Worm (Caenorhabditis elegans): ENCODE results near the gene picd-1.

- TF ChIP-seq ama-1 (optimal IDR thresholded peaks at IDR 0.05) (no peak), nhr-6 (tag; optimal IDR thresholded peaks at IDR 0.05) (no peak), nhr-237 (tag; optimal IDR thresholded peaks at IDR 0.05) (no peak), lin-13 (GFP tag; optimal IDR thresholded peaks at IDR 0.05) (no peak), ZK546.5 (tag; optimal IDR thresholded peaks at IDR 0.05) (no peak), ztf-4 (tag; optimal IDR thresholded peaks at IDR 0.05) (no peak), nhr-12 (tag; optimal IDR thresholded peaks at IDR 0.05) (no peak), sma-3 (GFP tag; optimal IDR thresholded peaks at IDR 0.05) (no peak), fos-1 (tag; optimal IDR thresholded peaks at IDR 0.05) (no peak), zag-1 (tag; optimal IDR thresholded peaks at IDR 0.05) (no peak), unc-55 (GFP tag; optimal IDR thresholded peaks at IDR 0.05) (no peak), egl-27 (tag; optimal IDR thresholded peaks at IDR 0.05) (no peak), skn-1 (tag; optimal IDR thresholded peaks at IDR 0.05) (no peak)
These were observed 34.0 kb downstream of the picd-1 start, which contains the start of gene W03F9.9 for ce11 chrV:138592-138991.

All from whole organism, L2 larva.